Worm (Caenorhabditis elegans) whole organism, L4 larva: ENCODE measurements around the gene ceh-21.

Experiments
- F26F4.8 ChIP-seq: fragments of 200-800 bp; sonication (Bioruptor generic); conservative IDR thresholded peaks from 2 replicates; pipeline ENCODE4 v1.3.6; 2022; ENCODE audit warnings: missing genetic modification characterization, missing compliant biosample characterization
- F37D6.2 ChIP-seq: sonication (generic microtip); optimal IDR thresholded peaks from 2 replicates; lab custom pipeline; 2016; ENCODE audit warnings: mild to moderate bottlenecking, missing genetic modification characterization, missing compliant biosample characterization
- Y48G9A.11 ChIP-seq: fragments of 200-800 bp; sonication (Bioruptor generic); IDR thresholded peaks from 2 replicates; pipeline ENCODE4 v1.3.6; 2022; ENCODE audit warnings: missing genetic modification reagents, missing genetic modification characterization, missing compliant biosample characterization
- Y5F2A.4 ChIP-seq: fragments of 200-800 bp; sonication (Bioruptor generic); optimal IDR thresholded peaks from 2 replicates; lab custom pipeline; 2018; ENCODE audit warnings: mild to moderate bottlenecking, missing genetic modification characterization, missing compliant biosample characterization
- Y75B8A.6 ChIP-seq: fragments of 200-800 bp; sonication (Bioruptor generic); IDR thresholded peaks from 2 replicates; pipeline ENCODE4 v1.3.6; 2022; ENCODE audit warnings: missing genetic modification reagents, missing genetic modification characterization, missing compliant biosample characterization
- aha-1 ChIP-seq: fragments of 150-350 bp; peaks from one replicate; lab custom pipeline; 2014; ENCODE audit warnings: missing biosample characterization, missing genetic modification characterization
- arid-1 ChIP-seq: fragments of 200-800 bp; sonication (Bioruptor generic); conservative IDR thresholded peaks from 2 replicates; pipeline ENCODE4 v1.3.6; 2022; ENCODE audit warnings: missing genetic modification reagents, missing genetic modification characterization, missing compliant biosample characterization
- attf-4 ChIP-seq: sonication (generic microtip); optimal IDR thresholded peaks from 3 replicates; lab custom pipeline; 2017; ENCODE audit warnings: missing biosample characterization, missing genetic modification characterization
- ceh-62 ChIP-seq: sonication (generic microtip); optimal IDR thresholded peaks from 2 replicates; lab custom pipeline; 2017; ENCODE audit warnings: missing biosample characterization, missing genetic modification characterization
- ces-1 ChIP-seq: fragments of 150-350 bp; sonication (generic microtip); optimal IDR thresholded peaks from 4 replicates; lab custom pipeline; 2014; ENCODE audit warnings: missing biosample characterization, missing genetic modification reagents, missing genetic modification characterization
- ctbp-1 ChIP-seq: fragments of 200-800 bp; sonication (Bioruptor generic); IDR thresholded peaks from 2 replicates; pipeline ENCODE4 v1.3.6; 2022; ENCODE audit warnings: missing genetic modification reagents, missing genetic modification characterization, missing compliant biosample characterization
- daf-19 ChIP-seq: fragments of 200-800 bp; sonication (Bioruptor generic); conservative IDR thresholded peaks from 2 replicates; pipeline ENCODE4 v1.3.6; 2022; ENCODE audit warnings: missing genetic modification characterization, missing compliant biosample characterization
- daf-8 ChIP-seq: fragments of 200-800 bp; sonication (Bioruptor generic); IDR thresholded peaks from 2 replicates; pipeline ENCODE4 v1.3.6; 2022; ENCODE audit warnings: missing genetic modification characterization, missing compliant biosample characterization
- dmd-9 ChIP-seq: fragments of 200-800 bp; sonication (Bioruptor generic); IDR thresholded peaks from 2 replicates; pipeline ENCODE4 v1.3.6; 2022; ENCODE audit warnings: missing genetic modification reagents, missing genetic modification characterization, missing compliant biosample characterization
- dpl-1 ChIP-seq: fragments of 150-350 bp; optimal IDR thresholded peaks from 2 replicates; lab custom pipeline; 2014; ENCODE audit warnings: missing biosample characterization, missing genetic modification reagents, missing genetic modification characterization
- duxl-1 ChIP-seq: sonication (generic microtip); optimal IDR thresholded peaks from 2 replicates; lab custom pipeline; 2016; ENCODE audit warnings: mild to moderate bottlenecking, missing genetic modification characterization, moderate library complexity, missing compliant biosample characterization; ENCODE audit not compliant: poor library complexity
- dve-1 ChIP-seq: sonication (generic microtip); optimal IDR thresholded peaks from 2 replicates; lab custom pipeline; 2017; ENCODE audit warnings: antibody characterized with exemption, mild to moderate bottlenecking, missing genetic modification characterization, missing compliant biosample characterization; ENCODE audit not compliant: insufficient read depth
- egl-43 ChIP-seq: fragments of 200-800 bp; sonication (Bioruptor generic); IDR thresholded peaks from 2 replicates; pipeline ENCODE4 v1.3.6; 2022; ENCODE audit warnings: missing genetic modification reagents, missing genetic modification characterization, missing compliant biosample characterization
- fos-1 ChIP-seq: fragments of 150-350 bp; optimal IDR thresholded peaks from 2 replicates; lab custom pipeline; 2014; ENCODE audit warnings: missing biosample characterization, missing genetic modification characterization
- hif-1 ChIP-seq, 2 experiments: sonication (generic microtip); optimal IDR thresholded peaks; 2 replicates each; lab custom pipeline; 2016 to 2017; ENCODE audit warnings: missing compliant biosample characterization in 2 of 2, missing genetic modification characterization in 2 of 2, missing genetic modification reagents in 2 of 2, missing genotype in 2 of 2, mild to moderate bottlenecking in 1 of 2
- hlh-11 ChIP-seq: fragments of 200-800 bp; sonication (Bioruptor generic); optimal IDR thresholded peaks from 2 replicates; lab custom pipeline; 2018; ENCODE audit warnings: mild to moderate bottlenecking, missing genetic modification characterization, missing compliant biosample characterization
- hmg-1.1 ChIP-seq: fragments of 200-800 bp; sonication (Bioruptor generic); IDR thresholded peaks from 2 replicates; pipeline ENCODE4 v1.3.6; 2022; ENCODE audit warnings: missing genetic modification reagents, missing genetic modification characterization, missing compliant biosample characterization
- lim-7 ChIP-seq: fragments of 200-800 bp; sonication (Bioruptor generic); IDR thresholded peaks from 2 replicates; pipeline ENCODE4 v1.3.6; 2022; ENCODE audit warnings: missing genetic modification characterization, missing compliant biosample characterization
- lsy-2 ChIP-seq, 2 experiments: fragments of 150-350 bp in 1 of 2; sonication (generic microtip) in 1 of 2; optimal IDR thresholded peaks; 2 replicates each; lab custom pipeline; 2014 to 2017; ENCODE audit warnings: missing biosample characterization in 2 of 2, missing genetic modification characterization in 2 of 2
- madf-9 ChIP-seq: fragments of 200-800 bp; sonication (Bioruptor generic); conservative IDR thresholded peaks from 2 replicates; pipeline ENCODE4 v1.3.6; 2022; ENCODE audit warnings: missing genetic modification reagents, missing genetic modification characterization, missing compliant biosample characterization
- mes-2 ChIP-seq: sonication (generic microtip); optimal IDR thresholded peaks from 2 replicates; lab custom pipeline; 2016; ENCODE audit warnings: missing genotype, mild to moderate bottlenecking, missing genetic modification characterization, missing compliant biosample characterization; ENCODE audit not compliant: poor library complexity, severe bottlenecking
- mxl-2 ChIP-seq: fragments of 200-800 bp; sonication (Bioruptor generic); conservative IDR thresholded peaks from 2 replicates; pipeline ENCODE4 v1.3.6; 2022; ENCODE audit warnings: missing genetic modification reagents, missing genetic modification characterization, missing compliant biosample characterization
- nhr-102 ChIP-seq: sonication (generic microtip); optimal IDR thresholded peaks from 2 replicates; lab custom pipeline; 2016; ENCODE audit warnings: mild to moderate bottlenecking, missing genetic modification characterization, moderate library complexity, missing compliant biosample characterization
- nhr-25 ChIP-seq: sonication (generic microtip); optimal IDR thresholded peaks from 2 replicates; lab custom pipeline; 2017; ENCODE audit warnings: missing genetic modification characterization, mild to moderate bottlenecking, missing compliant biosample characterization, antibody characterized with exemption, moderate library complexity, borderline replicate concordance; ENCODE audit not compliant: insufficient read depth
- nhr-41 ChIP-seq: fragments of 200-800 bp; sonication (Bioruptor generic); IDR thresholded peaks from 2 replicates; pipeline ENCODE4 v1.3.6; 2022; ENCODE audit warnings: missing genetic modification reagents, missing genetic modification characterization, missing compliant biosample characterization
- nhr-42 ChIP-seq: fragments of 200-800 bp; sonication (Bioruptor generic); IDR thresholded peaks from 2 replicates; pipeline ENCODE4 v1.3.6; 2022; ENCODE audit warnings: missing genetic modification characterization, missing compliant biosample characterization
- nhr-6 ChIP-seq: fragments of 150-350 bp; optimal IDR thresholded peaks from 2 replicates; lab custom pipeline; 2014; ENCODE audit warnings: missing biosample characterization, missing genetic modification characterization
- nhr-76 ChIP-seq: fragments of 150-350 bp; optimal IDR thresholded peaks from 2 replicates; lab custom pipeline; 2014; ENCODE audit warnings: missing biosample characterization, missing genetic modification characterization
- php-3 ChIP-seq: fragments of 200-800 bp; sonication (Bioruptor generic); IDR thresholded peaks from 2 replicates; pipeline ENCODE4 v1.3.6; 2022; ENCODE audit warnings: missing genetic modification reagents, missing genetic modification characterization, missing compliant biosample characterization
- sdz-12 ChIP-seq: fragments of 200-800 bp; sonication (Bioruptor generic); optimal IDR thresholded peaks from 2 replicates; lab custom pipeline; 2018; ENCODE audit warnings: mild to moderate bottlenecking, missing genetic modification characterization, missing compliant biosample characterization
- set-16 ChIP-seq: fragments of 200-800 bp; sonication (Bioruptor generic); IDR thresholded peaks from 2 replicates; pipeline ENCODE4 v1.3.6; 2022; ENCODE audit warnings: missing genetic modification reagents, missing genetic modification characterization, missing compliant biosample characterization
- spr-3 ChIP-seq: fragments of 200-800 bp; sonication (Bioruptor generic); optimal IDR thresholded peaks from 2 replicates; lab custom pipeline; 2018; ENCODE audit warnings: mild to moderate bottlenecking, missing genetic modification characterization, missing compliant biosample characterization
- unc-62 ChIP-seq, 3 experiments: fragments of 150-350 bp in 1 of 3; sonication (generic microtip); optimal IDR thresholded peaks in 2 of 3; peaks in 1 of 3; 1 replicate in 1 of 3; 2 replicates in 2 of 3; lab custom pipeline; 2014 to 2017; ENCODE audit warnings: missing biosample characterization in 3 of 3, missing genetic modification characterization in 3 of 3, missing genetic modification reagents in 3 of 3, missing genotype in 1 of 3
- zfp-3 ChIP-seq: fragments of 200-800 bp; sonication (Bioruptor generic); conservative IDR thresholded peaks from 2 replicates; pipeline ENCODE4 v1.3.6; 2022; ENCODE audit warnings: missing genetic modification reagents, missing genetic modification characterization, missing compliant biosample characterization
- zip-11 ChIP-seq: fragments of 200-800 bp; sonication (Bioruptor generic); IDR thresholded peaks from 2 replicates; pipeline ENCODE4 v1.3.6; 2022; ENCODE audit warnings: missing genetic modification characterization, missing compliant biosample characterization

ceh-21 gene

ce11 chrX:1853596-1853995 lies 1.1 kb upstream of the ceh-21 start, which contains the start of gene T26C11.9:
Gene T26C11.9 (minus strand): TSS chrX:1853849.
- no peak for TF ChIP-seq php-3 (GFP tag; lab: Robert Waterston, UW)
- TF ChIP-seq dmd-9 (GFP tag; lab: Robert Waterston, UW), result 0 out of 2 replicates have a peak, but pooled peaks have one; percentile 12
- no peak for TF ChIP-seq attf-4 (tag; lab: Kevin White, UChicago)
- peak in 1 of 2 experiments; percentile 3 for TF ChIP-seq lsy-2 (tag; optimal IDR thresholded peaks at IDR 0.05; lab: Kevin White, UChicago)
- TF ChIP-seq nhr-6, result peak; percentile 72
- no peak for TF ChIP-seq mxl-2 (GFP tag; lab: Robert Waterston, UW)
- TF ChIP-seq mes-2 (tag; lab: Kevin White, UChicago), result peak; percentile 89
- peak; percentile 28 for TF ChIP-seq dpl-1 (GFP tag; lab: Kevin White, UChicago)
- peak; percentile 52; the same call in 1 of the 2 replicates for TF ChIP-seq hmg-1.1 (GFP tag; lab: Robert Waterston, UW)
- TF ChIP-seq duxl-1 (tag; lab: Kevin White, UChicago), result peak; percentile 59
- peak in 1 of 2 experiments; percentile 57 for TF ChIP-seq hif-1 (tag; optimal IDR thresholded peaks at IDR 0.05; lab: Kevin White, UChicago)

- TF ChIP-seq zfp-3 (no peak), daf-8 (GFP tag; lab: Robert Waterston, UW) (no peak), php-3 (GFP tag; lab: Robert Waterston, UW) (no peak), dmd-9 (GFP tag; lab: Robert Waterston, UW) (no peak), unc-62 (GFP tag; optimal IDR thresholded peaks at IDR 0.05 in 1 of 2; lab: Kevin White, UChicago) (no peak), unc-62 (tag; optimal IDR thresholded peaks at IDR 0.05; lab: Kevin White, UChicago) (no peak), fos-1 (tag; lab: Kevin White, UChicago) (no peak), set-16 (GFP tag; lab: Robert Waterston, UW) (peak; percentile 63), nhr-102 (no peak), lim-7 (GFP tag; lab: Robert Waterston, UW) (no peak), F26F4.8 (GFP tag; lab: Robert Waterston, UW) (no peak), spr-3 (GFP tag; lab: Kevin White, UChicago) (no peak), Y5F2A.4 (GFP tag; lab: Kevin White, UChicago) (no peak), F37D6.2 (no peak), hif-1 (tag; optimal IDR thresholded peaks at IDR 0.05; lab: Kevin White, UChicago) (no peak), dve-1 (tag; lab: Kevin White, UChicago) (no peak), nhr-25 (tag; lab: Kevin White, UChicago) (no peak), daf-19 (GFP tag; lab: Robert Waterston, UW) (no peak), egl-43 (0 out of 2 replicates have a peak, but pooled peaks have one; percentile 5), aha-1 (tag; lab: Kevin White, UChicago) (peak; percentile 38), nhr-42 (no peak), ces-1 (GFP tag; lab: Kevin White, UChicago) (no peak), nhr-41 (GFP tag; lab: Robert Waterston, UW) (0 out of 2 replicates have a peak, but pooled peaks have one; percentile 8), ctbp-1 (GFP tag; lab: Robert Waterston, UW) (no peak), lsy-2 (tag; optimal IDR thresholded peaks at IDR 0.05; lab: Kevin White, UChicago) (no peak), sdz-12 (no peak), attf-4 (tag; lab: Kevin White, UChicago) (no peak)
Observed at ce11 chrX:1850525-1850924, 2.0 kb downstream of the ceh-21 start.

- no peak for TF ChIP-seq nhr-76 (tag; lab: Kevin White, UChicago)
- no peak for TF ChIP-seq Y48G9A.11
- TF ChIP-seq Y75B8A.6 (GFP tag; lab: Robert Waterston, UW), result no peak
- no peak for TF ChIP-seq zip-11 (GFP tag; lab: Robert Waterston, UW)
- no peak for TF ChIP-seq ctbp-1 (GFP tag; lab: Robert Waterston, UW)
- TF ChIP-seq hlh-11 (tag; lab: Kevin White, UChicago), result no peak
- TF ChIP-seq daf-19 (GFP tag; lab: Robert Waterston, UW), result no peak
- TF ChIP-seq aha-1 (tag; lab: Kevin White, UChicago), result no peak
- no peak for TF ChIP-seq madf-9 (GFP tag; lab: Robert Waterston, UW)
- TF ChIP-seq ceh-62, result no peak
- TF ChIP-seq arid-1 (GFP tag; lab: Robert Waterston, UW), result no peak
- TF ChIP-seq nhr-25 (tag; lab: Kevin White, UChicago), result no peak
- TF ChIP-seq, all 104 proteins: peak for 0
Observed at ce11 chrX:1848575-1848974, 4.0 kb downstream of the ceh-21 start, which contains the start of gene ceh-41. Gene ceh-41 (minus strand): TSS chrX:1848675.
